Fruit fly (Drosophila melanogaster) whole organism, embryonic: ENCODE measurements around the gene Ube3a.

ENCODE experiments used
- Antp ChIP-seq: fragments of 200-800 bp; sonication (Bioruptor generic); optimal IDR thresholded peaks from 3 replicates; lab custom pipeline; 2016; ENCODE audit warnings: missing biosample characterization, missing genetic modification characterization
- CG10274 ChIP-seq: fragments of 200-800 bp; sonication (Bioruptor generic); optimal IDR thresholded peaks from 3 replicates; lab custom pipeline; 2017; ENCODE audit warnings: missing biosample characterization, mild to moderate bottlenecking, missing genetic modification characterization
- CG12155 ChIP-seq: fragments of 200-800 bp; sonication (Bioruptor generic); optimal IDR thresholded peaks from 3 replicates; lab custom pipeline; 2016; ENCODE audit warnings: missing biosample characterization, missing genetic modification characterization
- CG13624 ChIP-seq: fragments of 200-800 bp; sonication (Bioruptor generic); optimal IDR thresholded peaks from 2 replicates; lab custom pipeline; 2016; ENCODE audit warnings: missing biosample characterization, missing genetic modification characterization
- CG14050 ChIP-seq: fragments of 200-800 bp; sonication (Bioruptor generic); IDR thresholded peaks from 3 replicates; pipeline ENCODE4 v1.3.6; 2022; ENCODE audit warnings: missing biosample characterization, missing genetic modification characterization
- CG15601 ChIP-seq: fragments of 200-800 bp; sonication (Bioruptor generic); optimal IDR thresholded peaks from 3 replicates; lab custom pipeline; 2019; ENCODE audit warnings: missing biosample characterization, mild to moderate bottlenecking, missing genetic modification characterization, moderate library complexity
- CG17612 ChIP-seq: fragments of 200-800 bp; sonication (Bioruptor generic); IDR thresholded peaks from 2 replicates; pipeline ENCODE4 v1.3.6; 2022; ENCODE audit warnings: missing biosample characterization, missing genetic modification characterization
- CG1792 ChIP-seq: fragments of 200-800 bp; sonication (Bioruptor generic); optimal IDR thresholded peaks from 2 replicates; lab custom pipeline; 2016; ENCODE audit warnings: missing biosample characterization, missing genetic modification characterization
- CG2120 ChIP-seq: fragments of 200-800 bp; sonication (Bioruptor generic); optimal IDR thresholded peaks from 3 replicates; lab custom pipeline; 2016; ENCODE audit warnings: missing biosample characterization, missing genetic modification characterization
- CG2678 ChIP-seq: fragments of 200-800 bp; sonication (Bioruptor generic); optimal IDR thresholded peaks from 3 replicates; lab custom pipeline; 2019; ENCODE audit warnings: missing biosample characterization, mild to moderate bottlenecking, missing genetic modification characterization, moderate library complexity
- CG2875 ChIP-seq: fragments of 200-800 bp; sonication (Bioruptor generic); optimal IDR thresholded peaks from 2 replicates; lab custom pipeline; 2017; ENCODE audit warnings: missing biosample characterization, mild to moderate bottlenecking, missing genetic modification characterization, missing genetic modification reagents
- CG3065 ChIP-seq: fragments of 200-800 bp; sonication (Bioruptor generic); optimal IDR thresholded peaks from 2 replicates; lab custom pipeline; 2016; ENCODE audit warnings: missing biosample characterization, missing genetic modification characterization
- CG31224 ChIP-seq: fragments of 200-800 bp; sonication (Bioruptor generic); IDR thresholded peaks from 2 replicates; pipeline ENCODE4 v1.3.6; 2022; ENCODE audit warnings: missing biosample characterization, missing genetic modification characterization
- CG3407 ChIP-seq: fragments of 200-800 bp; sonication (Bioruptor generic); optimal IDR thresholded peaks from 2 replicates; lab custom pipeline; 2018; ENCODE audit warnings: missing biosample characterization, mild to moderate bottlenecking, missing genetic modification characterization
- CG3847 ChIP-seq: fragments of 200-800 bp; sonication (Bioruptor generic); IDR thresholded peaks from 2 replicates; pipeline ENCODE4 v1.3.6; 2022; ENCODE audit warnings: missing biosample characterization, missing genetic modification characterization
- CG6813 ChIP-seq: fragments of 200-800 bp; sonication (Bioruptor generic); optimal IDR thresholded peaks from 2 replicates; lab custom pipeline; 2017; ENCODE audit warnings: missing biosample characterization, missing genetic modification characterization, mild to moderate bottlenecking, moderate library complexity, missing genetic modification reagents
- CG8281 ChIP-seq: fragments of 200-800 bp; sonication (Bioruptor generic); optimal IDR thresholded peaks from 2 replicates; lab custom pipeline; 2018; ENCODE audit warnings: missing biosample characterization, mild to moderate bottlenecking, missing genetic modification characterization, moderate library complexity
- CG9932 ChIP-seq: fragments of 200-800 bp; sonication (Bioruptor generic); IDR thresholded peaks from 2 replicates; pipeline ENCODE4 v1.3.6; 2022; ENCODE audit warnings: missing biosample characterization, missing genetic modification characterization
- CHES-1-like ChIP-seq: fragments of 200-800 bp; sonication (Bioruptor generic); optimal IDR thresholded peaks from 2 replicates; lab custom pipeline; 2016; ENCODE audit warnings: missing biosample characterization, missing genetic modification characterization
- Doc3 ChIP-seq: fragments of 200-800 bp; sonication (Bioruptor generic); IDR thresholded peaks from 3 replicates; pipeline ENCODE4 v1.3.6; 2022; ENCODE audit warnings: missing biosample characterization, missing genetic modification characterization; ENCODE audit not compliant: partially characterized antibody
- Fer2 ChIP-seq: fragments of 200-800 bp; sonication (Bioruptor generic); optimal IDR thresholded peaks from 2 replicates; lab custom pipeline; 2018; ENCODE audit warnings: missing biosample characterization, mild to moderate bottlenecking, missing genetic modification characterization, moderate library complexity
- Hr78 ChIP-seq, 2 experiments: fragments of 200-800 bp in 1 of 2; fragments of >200 bp in 1 of 2; sonication (Bioruptor generic) in 1 of 2; optimal IDR thresholded peaks; 2 replicates each; lab custom pipeline; 2017 to 2019; ENCODE audit warnings: missing biosample characterization in 2 of 2, missing genetic modification characterization in 2 of 2, mild to moderate bottlenecking in 1 of 2, moderate library complexity in 1 of 2
- MBD-R2 ChIP-seq: fragments of 200-800 bp; sonication (Bioruptor generic); IDR thresholded peaks from 2 replicates; pipeline ENCODE4 v1.3.6; 2022; ENCODE audit warnings: missing biosample characterization, missing genetic modification characterization
- Nf-YC ChIP-seq: fragments of 200-800 bp; optimal IDR thresholded peaks from 3 replicates; lab custom pipeline; 2019; ENCODE audit warnings: missing biosample characterization, mild to moderate bottlenecking, missing genetic modification characterization, moderate library complexity
- Rfx ChIP-seq: fragments of 200-800 bp; sonication (Bioruptor generic); IDR thresholded peaks from 2 replicates; pipeline ENCODE4 v1.3.6; 2022; ENCODE audit warnings: missing biosample characterization, missing genetic modification characterization
- TFAM ChIP-seq: fragments of 200-800 bp; sonication (Bioruptor generic); optimal IDR thresholded peaks from 2 replicates; lab custom pipeline; 2017; ENCODE audit warnings: missing biosample characterization, missing genetic modification characterization, inconsistent platforms
- Usf ChIP-seq: fragments of 200-800 bp; sonication (Bioruptor generic); optimal IDR thresholded peaks from 2 replicates; lab custom pipeline; 2017; ENCODE audit warnings: missing genotype, missing biosample characterization, missing genetic modification characterization
- bab2 ChIP-seq: fragments of 200-800 bp; sonication (Bioruptor generic); optimal IDR thresholded peaks from 2 replicates; lab custom pipeline; 2016; ENCODE audit warnings: missing biosample characterization, missing genetic modification characterization
- chif ChIP-seq, 2 experiments: fragments of 200-800 bp; sonication (Bioruptor generic); optimal IDR thresholded peaks; 3 replicates each; lab custom pipeline; 2016; ENCODE audit warnings: missing biosample characterization in 2 of 2, missing genetic modification characterization in 2 of 2
- croc ChIP-seq: fragments of 200-800 bp; sonication (Bioruptor generic); conservative IDR thresholded peaks from 3 replicates; pipeline ENCODE4 v1.3.6; 2022; ENCODE audit warnings: missing biosample characterization, missing genetic modification characterization
- dysf ChIP-seq: fragments of 200-800 bp; sonication (Bioruptor generic); IDR thresholded peaks from 3 replicates; pipeline ENCODE4 v1.3.6; 2022; ENCODE audit warnings: missing biosample characterization, missing genetic modification characterization
- en ChIP-seq: fragments of 200-800 bp; sonication (Bioruptor generic); optimal IDR thresholded peaks from 2 replicates; lab custom pipeline; 2016; ENCODE audit warnings: missing biosample characterization, missing genetic modification characterization
- gem ChIP-seq: fragments of 200-800 bp; sonication (Bioruptor generic); optimal IDR thresholded peaks from 2 replicates; lab custom pipeline; 2019; ENCODE audit warnings: missing biosample characterization, mild to moderate bottlenecking, missing genetic modification characterization, moderate library complexity
- insv ChIP-seq, 2 experiments: fragments of 200-800 bp; sonication (Bioruptor generic); optimal IDR thresholded peaks; 3 replicates each; lab custom pipeline; 2016 to 2018; ENCODE audit warnings: missing biosample characterization in 2 of 2, missing genetic modification characterization in 2 of 2
- lilli ChIP-seq: fragments of 200-800 bp; sonication (Bioruptor generic); optimal IDR thresholded peaks from 3 replicates; lab custom pipeline; 2016; ENCODE audit warnings: missing biosample characterization, missing genetic modification characterization
- lola ChIP-seq, 3 experiments: fragments of >200 bp in 2 of 3; fragments of 200-800 bp in 1 of 3; sonication (Bioruptor generic) in 1 of 3; optimal IDR thresholded peaks; 2 replicates each; lab custom pipeline; 2017 to 2019; ENCODE audit warnings: missing biosample characterization in 3 of 3, missing genetic modification characterization in 3 of 3, mild to moderate bottlenecking in 1 of 3, moderate library complexity in 1 of 3
- mld ChIP-seq: fragments of 200-800 bp; sonication (Bioruptor generic); IDR thresholded peaks from 3 replicates; pipeline ENCODE4 v1.3.6; 2022; ENCODE audit warnings: missing biosample characterization, missing genetic modification characterization; ENCODE audit not compliant: partially characterized antibody
- nom ChIP-seq: fragments of 200-800 bp; sonication (Bioruptor generic); optimal IDR thresholded peaks from 2 replicates; lab custom pipeline; 2017; ENCODE audit warnings: missing biosample characterization, missing genetic modification characterization, mild to moderate bottlenecking, moderate library complexity, missing genetic modification reagents
- oc ChIP-seq: fragments of 200-800 bp; sonication (Bioruptor generic); optimal IDR thresholded peaks from 2 replicates; lab custom pipeline; 2018; ENCODE audit warnings: missing biosample characterization, mild to moderate bottlenecking, missing genetic modification characterization, moderate library complexity
- p53 ChIP-seq: fragments of 200-800 bp; sonication (Bioruptor generic); optimal IDR thresholded peaks from 2 replicates; lab custom pipeline; 2016; ENCODE audit warnings: missing biosample characterization, missing genetic modification characterization
- psq ChIP-seq: fragments of 200-800 bp; sonication (Bioruptor generic); optimal IDR thresholded peaks from 2 replicates; lab custom pipeline; 2017; ENCODE audit warnings: missing biosample characterization, missing genetic modification characterization
- ro ChIP-seq: fragments of 200-800 bp; sonication (Bioruptor generic); IDR thresholded peaks from 2 replicates; pipeline ENCODE4 v1.3.6; 2022; ENCODE audit warnings: missing biosample characterization, missing genetic modification characterization
- sc ChIP-seq, 3 experiments: fragments of >200 bp in 2 of 3; fragments of 200-800 bp in 1 of 3; sonication (Bioruptor generic) in 1 of 3; optimal IDR thresholded peaks; 2 replicates in 2 of 3; 3 replicates in 1 of 3; lab custom pipeline; 2017; ENCODE audit warnings: mild to moderate bottlenecking in 1 of 3, missing biosample characterization in 1 of 3, missing genetic modification characterization in 1 of 3, missing genetic modification reagents in 1 of 3
- sd ChIP-seq: fragments of 200-800 bp; sonication (Bioruptor generic); optimal IDR thresholded peaks from 3 replicates; lab custom pipeline; 2018; ENCODE audit warnings: missing biosample characterization, mild to moderate bottlenecking, missing genetic modification characterization, moderate library complexity
- sug ChIP-seq: fragments of 200-800 bp; optimal IDR thresholded peaks from 2 replicates; lab custom pipeline; 2019; ENCODE audit warnings: missing biosample characterization, mild to moderate bottlenecking, missing genetic modification characterization, moderate library complexity
- tin ChIP-seq: fragments of 200-800 bp; sonication (Bioruptor generic); optimal IDR thresholded peaks from 3 replicates; lab custom pipeline; 2016; ENCODE audit warnings: missing biosample characterization, missing genetic modification characterization
- zen ChIP-seq: fragments of 200-800 bp; sonication (Bioruptor generic); optimal IDR thresholded peaks from 3 replicates; lab custom pipeline; 2018; ENCODE audit warnings: missing biosample characterization, mild to moderate bottlenecking, missing genetic modification characterization, moderate library complexity

The Ube3a gene

dm6 chr3L:11215244-11216121, 5.1 kb upstream of the Ube3a start (continued):
- TF ChIP-seq CG3407 (GFP tag; lab: Kevin White, UChicago) = peak; percentile 69
- no peak for TF ChIP-seq CG8281 (tag; lab: Kevin White, UChicago)
- TF ChIP-seq bab2 (GFP tag; lab: Kevin White, UChicago) = peak; percentile 90
- peak; percentile 61 for TF ChIP-seq nom
- TF ChIP-seq insv (GFP tag; optimal IDR thresholded peaks at IDR 0.05; lab: Kevin White, UChicago) = peak; percentile 69 to 96
- TF ChIP-seq CHES-1-like (GFP tag; lab: Kevin White, UChicago) = peak; percentile 76
- TF ChIP-seq mld = no peak
- peak; percentile 96 for TF ChIP-seq dysf (GFP tag; lab: Robert Waterston, UW)
- peak; percentile 82 for TF ChIP-seq en (GFP tag; lab: Kevin White, UChicago)
- peak; percentile 81 for TF ChIP-seq CG2875 (GFP tag; lab: Kevin White, UChicago)
- peak; percentile 52 for TF ChIP-seq psq
- TF ChIP-seq Rfx (GFP tag; lab: Robert Waterston, UW) = peak; percentile 97
- peak; percentile 93 for TF ChIP-seq Antp (GFP tag; lab: Kevin White, UChicago)
- no peak for TF ChIP-seq sc (optimal IDR thresholded peaks at IDR 0.05; lab: Kevin White, UChicago)
- peak; percentile 71 for TF ChIP-seq sc (GFP tag; optimal IDR thresholded peaks at IDR 0.05; lab: Kevin White, UChicago)
- TF ChIP-seq CG3847 (GFP tag; lab: Robert Waterston, UW) = peak; percentile 87
- TF ChIP-seq CG13624 (GFP tag; lab: Kevin White, UChicago) = peak; percentile 87
- TF ChIP-seq CG2120 (GFP tag; lab: Kevin White, UChicago) = peak; percentile 96
- TF ChIP-seq CG6813 = peak; percentile 92
- peak; percentile 79 for TF ChIP-seq tin (GFP tag; lab: Kevin White, UChicago)
- peak; percentile 62 for TF ChIP-seq zen (tag; lab: Kevin White, UChicago)
- TF ChIP-seq p53 = peak; percentile 78
- TF ChIP-seq ro (GFP tag; lab: Robert Waterston, UW) = peak; percentile 82
- peak; percentile 89 for TF ChIP-seq CG9932 (GFP tag; lab: Robert Waterston, UW)
- TF ChIP-seq Doc3 (GFP tag; lab: Robert Waterston, UW) = no peak
- peak; percentile 83 for TF ChIP-seq CG14050
- peak; percentile 57; the same call in 2 of the 3 replicates for TF ChIP-seq croc (GFP tag; lab: Robert Waterston, UW)
- TF ChIP-seq Nf-YC (tag; lab: Kevin White, UChicago) = peak; percentile 50
- peak; percentile 53 for TF ChIP-seq oc (tag; lab: Kevin White, UChicago)
- peak; percentile 71 for TF ChIP-seq Usf (GFP tag; lab: Kevin White, UChicago)
- TF ChIP-seq gem = peak; percentile 92
- TF ChIP-seq CG2678 (tag; lab: Kevin White, UChicago) = peak; percentile 85
- peak; percentile 50 for TF ChIP-seq CG3065 (GFP tag; lab: Kevin White, UChicago)
- peak; percentile 88 for TF ChIP-seq CG31224 (GFP tag; lab: Robert Waterston, UW)
- peak; percentile 49 for TF ChIP-seq CG15601 (tag; lab: Kevin White, UChicago)
- TF ChIP-seq TFAM (GFP tag; lab: Kevin White, UChicago) = peak; percentile 52
- TF ChIP-seq CG17612 = peak; percentile 86
- peak; percentile 63 for TF ChIP-seq Fer2
- TF ChIP-seq sd (tag; lab: Kevin White, UChicago) = peak; percentile 58
- TF ChIP-seq lola (GFP tag; optimal IDR thresholded peaks at IDR 0.05; lab: Kevin White, UChicago) = peak in 1 of 3 experiments; percentile 63
- peak; percentile 81 to 83 for TF ChIP-seq chif (GFP tag; optimal IDR thresholded peaks at IDR 0.05; lab: Kevin White, UChicago)
- peak; percentile 83 for TF ChIP-seq CG12155 (GFP tag; lab: Kevin White, UChicago)
- peak; percentile 95 for TF ChIP-seq MBD-R2
- TF ChIP-seq sug (tag; lab: Kevin White, UChicago) = peak; percentile 78
- peak; percentile 85 for TF ChIP-seq CG1792 (GFP tag; lab: Kevin White, UChicago)
- TF ChIP-seq Hr78 (GFP tag; optimal IDR thresholded peaks at IDR 0.05; lab: Kevin White, UChicago) = no peak
- peak; percentile 96 for TF ChIP-seq lilli (GFP tag; lab: Kevin White, UChicago)
- TF ChIP-seq CG10274 = peak; percentile 67
